Worm (Caenorhabditis elegans) whole organism, L4 larva: ENCODE results near the gene dyf-2.

Experiments used
- R02D3.7 ChIP-seq: fragments of 150-350 bp; sonication (generic microtip); optimal IDR thresholded peaks from 3 replicates; lab custom pipeline; 2014; ENCODE audit warnings: missing biosample characterization, missing genetic modification characterization
- T26A8.4 ChIP-seq: fragments of 200-800 bp; sonication (Bioruptor generic); IDR thresholded peaks from 2 replicates; pipeline ENCODE4 v1.3.6; 2022; ENCODE audit warnings: missing genetic modification characterization, missing compliant biosample characterization
- aha-1 ChIP-seq: fragments of 150-350 bp; peaks from one replicate; lab custom pipeline; 2014; ENCODE audit warnings: missing biosample characterization, missing genetic modification characterization
- aly-2 ChIP-seq: sonication (generic microtip); optimal IDR thresholded peaks from 2 replicates; lab custom pipeline; 2018; ENCODE audit warnings: missing biosample characterization, missing genetic modification characterization
- ama-1 ChIP-seq: fragments of 150-350 bp; optimal IDR thresholded peaks from 2 replicates; lab custom pipeline; 2014; ENCODE audit warnings: inconsistent platforms, mixed read lengths
- ceh-20 ChIP-seq: fragments of 200-800 bp; sonication (Bioruptor generic); IDR thresholded peaks from 2 replicates; pipeline ENCODE4 v1.3.6; 2022; ENCODE audit warnings: missing genetic modification reagents, missing genetic modification characterization, missing compliant biosample characterization
- ceh-28 ChIP-seq: fragments of 150-350 bp; optimal IDR thresholded peaks from 2 replicates; lab custom pipeline; 2014; ENCODE audit warnings: missing biosample characterization, missing genetic modification reagents, missing genetic modification characterization
- ceh-44 ChIP-seq: fragments of 200-800 bp; sonication (Bioruptor generic); IDR thresholded peaks from 2 replicates; pipeline ENCODE4 v1.3.6; 2022; ENCODE audit warnings: missing genetic modification reagents, missing genetic modification characterization, missing compliant biosample characterization
- ceh-82 ChIP-seq: sonication (generic microtip); optimal IDR thresholded peaks from 2 replicates; lab custom pipeline; 2017; ENCODE audit warnings: missing biosample characterization, missing genetic modification characterization
- daf-19 ChIP-seq: fragments of 200-800 bp; sonication (Bioruptor generic); conservative IDR thresholded peaks from 2 replicates; pipeline ENCODE4 v1.3.6; 2022; ENCODE audit warnings: missing genetic modification characterization, missing compliant biosample characterization
- dpl-1 ChIP-seq: fragments of 150-350 bp; optimal IDR thresholded peaks from 2 replicates; lab custom pipeline; 2014; ENCODE audit warnings: missing biosample characterization, missing genetic modification reagents, missing genetic modification characterization
- duxl-1 ChIP-seq: sonication (generic microtip); optimal IDR thresholded peaks from 2 replicates; lab custom pipeline; 2016; ENCODE audit warnings: mild to moderate bottlenecking, missing genetic modification characterization, moderate library complexity, missing compliant biosample characterization; ENCODE audit not compliant: poor library complexity
- dve-1 ChIP-seq: sonication (generic microtip); optimal IDR thresholded peaks from 2 replicates; lab custom pipeline; 2017; ENCODE audit warnings: antibody characterized with exemption, mild to moderate bottlenecking, missing genetic modification characterization, missing compliant biosample characterization; ENCODE audit not compliant: insufficient read depth
- egl-43 ChIP-seq: fragments of 200-800 bp; sonication (Bioruptor generic); IDR thresholded peaks from 2 replicates; pipeline ENCODE4 v1.3.6; 2022; ENCODE audit warnings: missing genetic modification reagents, missing genetic modification characterization, missing compliant biosample characterization
- hlh-11 ChIP-seq: fragments of 200-800 bp; sonication (Bioruptor generic); optimal IDR thresholded peaks from 2 replicates; lab custom pipeline; 2018; ENCODE audit warnings: mild to moderate bottlenecking, missing genetic modification characterization, missing compliant biosample characterization
- hlh-30 ChIP-seq: sonication (generic microtip); optimal IDR thresholded peaks from 2 replicates; lab custom pipeline; 2017; ENCODE audit warnings: antibody characterized with exemption, mild to moderate bottlenecking, missing genetic modification characterization, missing compliant biosample characterization; ENCODE audit not compliant: insufficient read depth
- jun-1 ChIP-seq: fragments of 150-350 bp; optimal IDR thresholded peaks from 2 replicates; lab custom pipeline; 2014; ENCODE audit warnings: missing biosample characterization, missing genetic modification reagents, missing genetic modification characterization
- lin-13 ChIP-seq: fragments of 150-350 bp; optimal IDR thresholded peaks from 2 replicates; lab custom pipeline; 2014; ENCODE audit warnings: missing biosample characterization, missing genetic modification reagents, missing genetic modification characterization
- lir-3 ChIP-seq: sonication (generic microtip); optimal IDR thresholded peaks from 2 replicates; lab custom pipeline; 2016; ENCODE audit warnings: mild to moderate bottlenecking, missing genetic modification characterization, missing compliant biosample characterization
- lsy-2 ChIP-seq, 2 experiments: fragments of 150-350 bp in 1 of 2; sonication (generic microtip) in 1 of 2; optimal IDR thresholded peaks; 2 replicates each; lab custom pipeline; 2014 to 2017; ENCODE audit warnings: missing biosample characterization in 2 of 2, missing genetic modification characterization in 2 of 2
- mdt-29 ChIP-seq: fragments of 200-800 bp; sonication (Bioruptor generic); IDR thresholded peaks from 2 replicates; pipeline ENCODE4 v1.3.6; 2022; ENCODE audit warnings: missing genetic modification reagents, missing genetic modification characterization, missing compliant biosample characterization
- mes-2 ChIP-seq: sonication (generic microtip); optimal IDR thresholded peaks from 2 replicates; lab custom pipeline; 2016; ENCODE audit warnings: missing genotype, mild to moderate bottlenecking, missing genetic modification characterization, missing compliant biosample characterization; ENCODE audit not compliant: poor library complexity, severe bottlenecking
- mxl-3 ChIP-seq: fragments of 200-800 bp; sonication (Bioruptor generic); optimal IDR thresholded peaks from 2 replicates; lab custom pipeline; 2018; ENCODE audit warnings: mild to moderate bottlenecking, missing genetic modification characterization, missing compliant biosample characterization
- nhr-102 ChIP-seq: sonication (generic microtip); optimal IDR thresholded peaks from 2 replicates; lab custom pipeline; 2016; ENCODE audit warnings: mild to moderate bottlenecking, missing genetic modification characterization, moderate library complexity, missing compliant biosample characterization
- nhr-111 ChIP-seq: fragments of 200-800 bp; sonication (Bioruptor generic); optimal IDR thresholded peaks from 2 replicates; lab custom pipeline; 2018; ENCODE audit warnings: mild to moderate bottlenecking, missing genetic modification characterization, missing compliant biosample characterization
- nhr-28 ChIP-seq: fragments of 150-350 bp; optimal IDR thresholded peaks from 2 replicates; lab custom pipeline; 2014; ENCODE audit warnings: missing biosample characterization, missing genetic modification characterization
- nhr-41 ChIP-seq: fragments of 200-800 bp; sonication (Bioruptor generic); IDR thresholded peaks from 2 replicates; pipeline ENCODE4 v1.3.6; 2022; ENCODE audit warnings: missing genetic modification reagents, missing genetic modification characterization, missing compliant biosample characterization
- nhr-48 ChIP-seq: sonication (generic microtip); optimal IDR thresholded peaks from 2 replicates; lab custom pipeline; 2016; ENCODE audit warnings: mild to moderate bottlenecking, missing genetic modification characterization, missing compliant biosample characterization
- nhr-76 ChIP-seq: fragments of 150-350 bp; optimal IDR thresholded peaks from 2 replicates; lab custom pipeline; 2014; ENCODE audit warnings: missing biosample characterization, missing genetic modification characterization
- pha-4 ChIP-seq, 2 experiments: fragments of 150-350 bp in 1 of 2; fragments of 200-800 bp in 1 of 2; sonication (Bioruptor generic) in 1 of 2; IDR thresholded peaks in 1 of 2; optimal IDR thresholded peaks in 1 of 2; 2 replicates each; pipeline versions ENCODE4 v1.3.6 to Lab custom; 2014 to 2022; ENCODE audit warnings: missing genetic modification characterization in 2 of 2, missing genetic modification reagents in 2 of 2, missing biosample characterization in 1 of 2, missing compliant biosample characterization in 1 of 2
- php-3 ChIP-seq: fragments of 200-800 bp; sonication (Bioruptor generic); IDR thresholded peaks from 2 replicates; pipeline ENCODE4 v1.3.6; 2022; ENCODE audit warnings: missing genetic modification reagents, missing genetic modification characterization, missing compliant biosample characterization
- rbr-2 ChIP-seq: sonication (generic microtip); optimal IDR thresholded peaks from 2 replicates; lab custom pipeline; 2016; ENCODE audit warnings: missing genotype, missing genetic modification characterization, missing compliant biosample characterization
- set-16 ChIP-seq: fragments of 200-800 bp; sonication (Bioruptor generic); IDR thresholded peaks from 2 replicates; pipeline ENCODE4 v1.3.6; 2022; ENCODE audit warnings: missing genetic modification reagents, missing genetic modification characterization, missing compliant biosample characterization
- tag-97 ChIP-seq: fragments of 200-800 bp; sonication (Bioruptor generic); IDR thresholded peaks from 2 replicates; pipeline ENCODE4 v1.3.6; 2022; ENCODE audit warnings: missing genetic modification characterization, missing compliant biosample characterization
- tra-1 ChIP-seq: fragments of 200-800 bp; sonication (Bioruptor generic); IDR thresholded peaks from 2 replicates; pipeline ENCODE4 v1.3.6; 2022; ENCODE audit warnings: missing genetic modification reagents, missing genetic modification characterization, missing compliant biosample characterization
- zag-1 ChIP-seq: fragments of 150-350 bp; optimal IDR thresholded peaks from 2 replicates; lab custom pipeline; 2014; ENCODE audit warnings: missing biosample characterization, missing genetic modification characterization

dyf-2 gene

DNA sequence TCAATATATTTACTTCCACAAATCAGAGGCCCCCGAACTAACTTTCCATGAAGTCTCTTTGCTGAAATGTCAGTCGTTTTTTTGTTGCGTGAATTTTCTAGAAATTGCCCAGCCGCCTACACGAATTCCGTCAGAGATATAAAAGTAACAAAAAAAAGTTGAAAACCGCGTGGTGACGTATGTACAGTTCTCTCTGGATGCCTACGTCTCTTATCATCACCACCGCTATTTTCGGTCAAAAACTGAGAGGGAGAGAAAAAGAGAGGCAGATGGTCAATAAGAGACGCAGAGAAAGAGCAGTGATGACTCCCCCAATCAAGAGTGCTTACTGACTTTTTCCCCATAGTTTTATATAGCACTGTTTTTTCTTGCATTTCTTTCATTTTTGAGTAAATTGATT lies 7.8 kb upstream of the dyf-2 start (continued):
- TF ChIP-seq nhr-28: peak; percentile 75
- peak; percentile 83 for TF ChIP-seq hlh-30
- 0 out of 2 replicates have a peak, but pooled peaks have one; percentile 52 for TF ChIP-seq tra-1 (GFP tag; lab: Robert Waterston, UW)
- peak; percentile 66 for TF ChIP-seq lin-13
- TF ChIP-seq nhr-41 (GFP tag; lab: Robert Waterston, UW): no peak
- no peak for TF ChIP-seq R02D3.7 (tag; lab: Kevin White, UChicago)
- TF ChIP-seq aha-1: peak; percentile 40
- TF ChIP-seq nhr-111 (GFP tag; lab: Kevin White, UChicago): no peak
- peak; percentile 60 for TF ChIP-seq nhr-48 (tag; lab: Kevin White, UChicago)
- TF ChIP-seq set-16: no peak
- peak; percentile 77 for TF ChIP-seq mxl-3
- TF ChIP-seq lsy-2 (tag; optimal IDR thresholded peaks at IDR 0.05; lab: Kevin White, UChicago): peak in 1 of 2 experiments; percentile 54
- TF ChIP-seq lir-3 (tag; lab: Kevin White, UChicago): no peak
- peak; percentile 75 for TF ChIP-seq mdt-29 (GFP tag; lab: Robert Waterston, UW)
- TF ChIP-seq duxl-1 (tag; lab: Kevin White, UChicago): no peak
- 0 out of 2 replicates have a peak, but pooled peaks have one; percentile 31 for TF ChIP-seq T26A8.4
- TF ChIP-seq, all 104 proteins: peak for 33

DNA sequence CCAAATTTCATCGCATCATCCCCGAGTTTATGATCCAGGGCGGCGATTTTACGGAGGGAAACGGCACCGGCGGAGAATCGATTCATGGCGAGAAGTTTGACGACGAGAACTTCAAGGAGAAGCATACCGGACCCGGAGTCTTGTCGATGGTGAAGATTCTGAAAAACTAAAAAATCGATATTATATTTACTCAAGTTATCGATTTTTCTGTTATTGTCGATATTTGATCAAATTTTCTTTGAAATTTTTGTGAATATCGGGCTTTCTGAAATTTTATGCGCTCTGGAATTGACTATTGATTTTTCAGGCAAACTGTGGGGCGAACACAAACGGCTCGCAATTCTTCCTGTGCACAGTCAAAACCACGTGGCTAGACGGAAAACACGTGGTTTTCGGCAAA lies 6.9 kb upstream of the dyf-2 start:
- no peak for TF ChIP-seq ceh-44 (GFP tag; lab: Robert Waterston, UW)
- no peak for TF ChIP-seq nhr-28
- TF ChIP-seq php-3 (GFP tag; lab: Robert Waterston, UW): no peak
- no peak for TF ChIP-seq pha-4 (GFP tag; IDR thresholded peaks at IDR 0.05; lab: Robert Waterston, UW)
- TF ChIP-seq pha-4 (tag; optimal IDR thresholded peaks at IDR 0.05; lab: Kevin White, UChicago): no peak
- TF ChIP-seq nhr-102 (tag; lab: Kevin White, UChicago): no peak
- TF ChIP-seq nhr-111 (GFP tag; lab: Kevin White, UChicago): no peak
- TF ChIP-seq ceh-82 (tag; lab: Kevin White, UChicago): no peak
- TF ChIP-seq mxl-3: no peak
- TF ChIP-seq rbr-2: no peak
- no peak for TF ChIP-seq aly-2 (tag; lab: Kevin White, UChicago)
- TF ChIP-seq ceh-28 (tag; lab: Kevin White, UChicago): peak; percentile 51
- no peak for TF ChIP-seq jun-1 (tag; lab: Kevin White, UChicago)
- 0 out of 2 replicates have a peak, but pooled peaks have one; percentile 4 for TF ChIP-seq set-16
- TF ChIP-seq nhr-76 (tag; lab: Kevin White, UChicago): no peak
- TF ChIP-seq dpl-1 (GFP tag; lab: Kevin White, UChicago): no peak
- TF ChIP-seq dve-1 (tag; lab: Kevin White, UChicago): no peak
- peak; percentile 40 for TF ChIP-seq aha-1
- no peak for TF ChIP-seq egl-43
- no peak for TF ChIP-seq lir-3 (tag; lab: Kevin White, UChicago)
- no peak for TF ChIP-seq tag-97 (GFP tag; lab: Robert Waterston, UW)

DNA sequence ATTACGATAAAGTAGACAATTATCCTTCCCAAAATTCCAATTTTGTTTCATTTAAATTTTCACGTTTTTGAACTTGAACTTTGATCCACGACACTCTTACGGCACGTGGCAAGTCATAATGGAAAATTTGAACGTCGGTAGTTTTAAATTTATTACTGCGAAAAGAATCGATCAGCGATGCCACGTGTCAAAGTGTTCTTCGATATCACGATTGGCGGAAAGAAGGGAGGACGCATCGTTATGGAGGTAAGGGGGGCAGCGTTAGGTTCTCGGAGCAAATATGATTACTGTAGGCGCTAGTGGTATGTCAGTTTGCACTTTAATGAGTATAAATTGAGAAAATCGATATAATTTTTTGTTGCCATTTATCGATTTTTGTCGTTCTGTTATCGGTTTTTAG lies 6.3 kb upstream of the dyf-2 start, which contains the start of gene cyn-2:
TSS of gene cyn-2 (plus strand) at position 114 of the 400 bp plus-strand sequence.
- TF ChIP-seq ceh-28 (tag; lab: Kevin White, UChicago): peak; percentile 51
- TF ChIP-seq duxl-1 (tag; lab: Kevin White, UChicago): peak; percentile 21
- TF ChIP-seq zag-1: no peak
- peak; percentile 38 for TF ChIP-seq mes-2 (tag; lab: Kevin White, UChicago)
- TF ChIP-seq hlh-30: peak; percentile 34
- 0 out of 2 replicates have a peak, but pooled peaks have one; percentile 8 for TF ChIP-seq daf-19 (GFP tag; lab: Robert Waterston, UW)
- no peak for TF ChIP-seq ceh-20
- peak; percentile 32 for TF ChIP-seq ama-1 (lab: Kevin White, UChicago)
- TF ChIP-seq hlh-11 (tag; lab: Kevin White, UChicago): no peak
